Fruit fly (Drosophila melanogaster) whole organism, prepupa: ENCODE data around the gene Syn.

Experiments used
- Blimp-1 ChIP-seq: fragments of 200-800 bp; sonication (Bioruptor generic); optimal IDR thresholded peaks from 3 replicates; lab custom pipeline; 2017; ENCODE audit warnings: missing biosample characterization, missing genetic modification characterization, mild to moderate bottlenecking, moderate library complexity, missing genetic modification reagents
- CG10669 ChIP-seq: fragments of 200-800 bp; sonication (Bioruptor generic); optimal IDR thresholded peaks from 3 replicates; lab custom pipeline; 2018; ENCODE audit warnings: missing biosample characterization, mild to moderate bottlenecking, missing genetic modification characterization, moderate library complexity
- CG11294 ChIP-seq: fragments of 200-800 bp; sonication (Bioruptor generic); IDR thresholded peaks from 2 replicates; pipeline ENCODE4 v1.3.6; 2022; ENCODE audit warnings: missing biosample characterization, missing genetic modification characterization
- CG11762 ChIP-seq: fragments of 200-800 bp; sonication (Bioruptor generic); optimal IDR thresholded peaks from 3 replicates; lab custom pipeline; 2016; ENCODE audit warnings: missing biosample characterization, missing genetic modification characterization; ENCODE audit not compliant: insufficient read depth
- CG11902 ChIP-seq: fragments of 200-800 bp; sonication (Bioruptor generic); optimal IDR thresholded peaks from 3 replicates; lab custom pipeline; 2016; ENCODE audit warnings: missing biosample characterization, missing genetic modification characterization
- CG1621 ChIP-seq: fragments of 200-800 bp; sonication (Bioruptor generic); optimal IDR thresholded peaks from 3 replicates; lab custom pipeline; 2018; ENCODE audit warnings: missing biosample characterization, mild to moderate bottlenecking, missing genetic modification characterization
- CG16779 ChIP-seq: fragments of 200-800 bp; sonication (Bioruptor generic); optimal IDR thresholded peaks from 3 replicates; lab custom pipeline; 2017; ENCODE audit warnings: missing biosample characterization, mild to moderate bottlenecking, missing genetic modification characterization
- CG3032 ChIP-seq: fragments of 200-800 bp; optimal IDR thresholded peaks from 2 replicates; lab custom pipeline; 2019; ENCODE audit warnings: missing biosample characterization, mild to moderate bottlenecking, missing genetic modification characterization, moderate library complexity
- CG31627 ChIP-seq: fragments of 200-800 bp; sonication (Bioruptor generic); optimal IDR thresholded peaks from 3 replicates; lab custom pipeline; 2016; ENCODE audit warnings: missing biosample characterization, missing genetic modification characterization
- CG32006 ChIP-seq: fragments of 200-800 bp; sonication (Bioruptor generic); optimal IDR thresholded peaks from 3 replicates; lab custom pipeline; 2017; ENCODE audit warnings: missing biosample characterization, mild to moderate bottlenecking, missing genetic modification characterization
- CG34406 ChIP-seq: fragments of 200-800 bp; sonication (Bioruptor generic); optimal IDR thresholded peaks from 3 replicates; lab custom pipeline; 2016; ENCODE audit warnings: missing biosample characterization, missing genetic modification characterization
- CG3919 ChIP-seq: fragments of 200-800 bp; sonication (Bioruptor generic); optimal IDR thresholded peaks from 3 replicates; lab custom pipeline; 2016; ENCODE audit warnings: missing biosample characterization, missing genetic modification characterization
- CG4318 ChIP-seq: fragments of 200-800 bp; sonication (Bioruptor generic); optimal IDR thresholded peaks from 3 replicates; lab custom pipeline; 2017; ENCODE audit warnings: missing biosample characterization, mild to moderate bottlenecking, missing genetic modification characterization
- CG6163 ChIP-seq: fragments of 200-800 bp; sonication (Bioruptor generic); IDR thresholded peaks from 3 replicates; pipeline ENCODE4 v1.3.6; 2022; ENCODE audit warnings: missing biosample characterization, missing genetic modification characterization
- CG6808 ChIP-seq: fragments of 200-800 bp; sonication (Bioruptor generic); optimal IDR thresholded peaks from 3 replicates; lab custom pipeline; 2017; ENCODE audit warnings: missing biosample characterization, missing genetic modification characterization, mild to moderate bottlenecking, moderate library complexity, missing genetic modification reagents
- CG6854 ChIP-seq: fragments of 200-800 bp; sonication (Bioruptor generic); optimal IDR thresholded peaks from 2 replicates; lab custom pipeline; 2017; ENCODE audit warnings: missing biosample characterization, mild to moderate bottlenecking, missing genetic modification characterization
- CG8319 ChIP-seq: fragments of 200-800 bp; sonication (Bioruptor generic); optimal IDR thresholded peaks from 3 replicates; lab custom pipeline; 2016; ENCODE audit warnings: missing biosample characterization, missing genetic modification characterization
- CG8632 ChIP-seq: fragments of 200-800 bp; sonication (Bioruptor generic); optimal IDR thresholded peaks from 3 replicates; lab custom pipeline; 2016; ENCODE audit warnings: missing biosample characterization, missing genetic modification characterization
- CG9139 ChIP-seq: fragments of 200-800 bp; sonication (Bioruptor generic); optimal IDR thresholded peaks from 3 replicates; lab custom pipeline; 2017; ENCODE audit warnings: missing biosample characterization, mild to moderate bottlenecking, missing genetic modification characterization
- Eip75B ChIP-seq: fragments of 200-800 bp; sonication (Bioruptor generic); optimal IDR thresholded peaks from 3 replicates; lab custom pipeline; 2016; ENCODE audit warnings: missing biosample characterization, missing genetic modification characterization
- Eip78C ChIP-seq: fragments of 200-800 bp; sonication (Bioruptor generic); peaks from one replicate; lab custom pipeline; 2016; ENCODE audit warnings: missing biosample characterization, missing genetic modification characterization
- Eip93F ChIP-seq: fragments of 200-800 bp; sonication (Bioruptor generic); optimal IDR thresholded peaks from 2 replicates; lab custom pipeline; 2016; ENCODE audit warnings: missing biosample characterization, mild to moderate bottlenecking, missing genetic modification characterization
- Ets96B ChIP-seq: fragments of 200-800 bp; optimal IDR thresholded peaks from 2 replicates; lab custom pipeline; 2019; ENCODE audit warnings: missing biosample characterization, mild to moderate bottlenecking, missing genetic modification characterization, moderate library complexity
- Gug ChIP-seq: fragments of 200-800 bp; sonication (Bioruptor generic); IDR thresholded peaks from 2 replicates; pipeline ENCODE4 v1.3.6; 2022; ENCODE audit warnings: missing biosample characterization, missing genetic modification characterization
- Hr38 ChIP-seq: sonication (Bioruptor generic); optimal IDR thresholded peaks from 2 replicates; lab custom pipeline; 2016; ENCODE audit warnings: missing biosample characterization, missing genetic modification characterization
- Hr39 ChIP-seq: fragments of 200-800 bp; sonication (Bioruptor generic); optimal IDR thresholded peaks from 2 replicates; lab custom pipeline; 2016; ENCODE audit warnings: missing biosample characterization, missing genetic modification characterization
- Lpt ChIP-seq: fragments of 200-800 bp; sonication (Bioruptor generic); optimal IDR thresholded peaks from 3 replicates; lab custom pipeline; 2016; ENCODE audit warnings: missing biosample characterization, missing genetic modification characterization
- OdsH ChIP-seq: fragments of 200-800 bp; sonication (Bioruptor generic); optimal IDR thresholded peaks from 3 replicates; lab custom pipeline; 2016; ENCODE audit warnings: missing biosample characterization, missing genetic modification characterization
- Smox ChIP-seq: fragments of 200-800 bp; sonication (Bioruptor generic); optimal IDR thresholded peaks from 3 replicates; lab custom pipeline; 2016; ENCODE audit warnings: missing biosample characterization, missing genetic modification characterization
- Sox102F ChIP-seq: fragments of 200-800 bp; sonication (Bioruptor generic); optimal IDR thresholded peaks from 2 replicates; lab custom pipeline; 2016; ENCODE audit warnings: missing biosample characterization, mild to moderate bottlenecking, missing genetic modification characterization
- achi ChIP-seq: fragments of 200-800 bp; sonication (Bioruptor generic); optimal IDR thresholded peaks from 3 replicates; lab custom pipeline; 2016; ENCODE audit warnings: missing biosample characterization, missing genetic modification characterization
- acj6 ChIP-seq: fragments of 200-800 bp; sonication (Bioruptor generic); optimal IDR thresholded peaks from 3 replicates; lab custom pipeline; 2016; ENCODE audit warnings: missing biosample characterization, missing genetic modification characterization
- cyc ChIP-seq: fragments of 200-800 bp; sonication (Bioruptor generic); optimal IDR thresholded peaks from 3 replicates; lab custom pipeline; 2016; ENCODE audit warnings: missing biosample characterization, missing genetic modification characterization
- dac ChIP-seq: fragments of 200-800 bp; sonication (Bioruptor generic); optimal IDR thresholded peaks from 2 replicates; lab custom pipeline; 2017; ENCODE audit warnings: missing biosample characterization, mild to moderate bottlenecking, missing genetic modification characterization
- eg ChIP-seq: fragments of 200-800 bp; sonication (Bioruptor generic); IDR thresholded peaks from 3 replicates; pipeline ENCODE4 v1.3.6; 2022; ENCODE audit warnings: missing biosample characterization, missing genetic modification characterization
- esn ChIP-seq: fragments of 200-800 bp; sonication (Bioruptor generic); optimal IDR thresholded peaks from 2 replicates; lab custom pipeline; 2016; ENCODE audit warnings: missing biosample characterization, mild to moderate bottlenecking, missing genetic modification characterization, moderate library complexity
- fd85E ChIP-seq: fragments of 200-800 bp; sonication (Bioruptor generic); optimal IDR thresholded peaks from 3 replicates; lab custom pipeline; 2016; ENCODE audit warnings: missing biosample characterization, missing genetic modification characterization
- fkh ChIP-seq: fragments of 200-800 bp; sonication (Bioruptor generic); optimal IDR thresholded peaks from 3 replicates; lab custom pipeline; 2017; ENCODE audit warnings: missing biosample characterization, mild to moderate bottlenecking, missing genetic modification characterization, moderate library complexity
- lz ChIP-seq: fragments of 200-800 bp; sonication (Bioruptor generic); optimal IDR thresholded peaks from 3 replicates; lab custom pipeline; 2016; ENCODE audit warnings: missing biosample characterization, missing genetic modification characterization
- net ChIP-seq: fragments of 200-800 bp; sonication (Bioruptor generic); optimal IDR thresholded peaks from 3 replicates; lab custom pipeline; 2016; ENCODE audit warnings: missing biosample characterization, missing genetic modification characterization
- salr ChIP-seq, 2 experiments: fragments of 200-800 bp; sonication (Bioruptor generic); optimal IDR thresholded peaks; 3 replicates each; lab custom pipeline; 2016 to 2018; ENCODE audit warnings: missing biosample characterization in 2 of 2, missing genetic modification characterization in 2 of 2, mild to moderate bottlenecking in 1 of 2
- spab ChIP-seq: fragments of 200-800 bp; sonication (Bioruptor generic); optimal IDR thresholded peaks from 2 replicates; lab custom pipeline; 2017; ENCODE audit warnings: missing biosample characterization, mild to moderate bottlenecking, missing genetic modification characterization, missing genetic modification reagents
- svp ChIP-seq: fragments of 200-800 bp; sonication (Bioruptor generic); peaks from one replicate; lab custom pipeline; 2016; ENCODE audit warnings: missing biosample characterization, missing genetic modification characterization
- vri ChIP-seq: fragments of 200-800 bp; sonication (Bioruptor generic); optimal IDR thresholded peaks from 3 replicates; lab custom pipeline; 2016; ENCODE audit warnings: missing biosample characterization, mild to moderate bottlenecking, missing genetic modification characterization

Syn gene

DNA sequence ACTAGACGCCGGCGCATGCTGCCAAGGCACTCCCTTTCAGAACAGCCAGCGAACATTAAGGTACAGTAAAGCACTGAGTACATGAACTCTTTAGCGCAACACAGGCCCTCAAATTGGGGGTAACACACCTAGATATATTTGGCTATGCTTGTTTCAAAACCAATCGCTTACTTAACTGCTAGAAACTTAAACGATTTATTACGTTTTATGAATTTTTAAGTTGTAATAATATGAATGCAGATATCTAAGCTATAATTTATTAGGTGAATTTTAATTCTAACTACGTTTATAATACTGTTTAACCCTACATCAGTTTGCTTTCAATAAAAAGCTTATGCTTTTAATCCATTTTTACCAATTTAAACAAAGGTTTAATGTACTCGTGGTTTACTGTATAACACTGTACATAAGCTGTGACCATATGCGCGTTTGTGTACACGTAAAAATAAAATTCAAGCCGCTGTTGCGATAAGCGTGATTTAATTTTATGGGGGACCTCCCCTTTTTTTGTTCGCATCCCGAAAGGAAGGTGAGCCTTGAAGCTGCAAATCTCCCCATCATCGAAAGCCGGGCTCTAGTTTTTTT is 13.5 kb upstream of the Syn start (continued):
- TF ChIP-seq Eip93F (GFP tag; lab: Kevin White, UChicago), result no peak
- TF ChIP-seq CG11762 (GFP tag; lab: Kevin White, UChicago), result peak; percentile 22
- no peak for TF ChIP-seq Smox (GFP tag; lab: Kevin White, UChicago)
- peak; percentile 31 for TF ChIP-seq Eip75B (GFP tag; lab: Kevin White, UChicago)
- no peak for TF ChIP-seq CG11902 (GFP tag; lab: Kevin White, UChicago)
- peak; percentile 3 for TF ChIP-seq esn (GFP tag; lab: Kevin White, UChicago)
- peak; percentile 38 for TF ChIP-seq net (GFP tag; lab: Kevin White, UChicago)
- no peak for TF ChIP-seq CG4318 (GFP tag; lab: Kevin White, UChicago)
- peak; percentile 36 for TF ChIP-seq CG9139 (GFP tag; lab: Kevin White, UChicago)
- TF ChIP-seq lz (GFP tag; lab: Kevin White, UChicago), result no peak
- no peak for TF ChIP-seq CG31627 (GFP tag; lab: Kevin White, UChicago)
- TF ChIP-seq dac (GFP tag; lab: Kevin White, UChicago), result no peak
- peak; percentile 45 for TF ChIP-seq acj6 (GFP tag; lab: Kevin White, UChicago)
- TF ChIP-seq CG11294 (GFP tag; lab: Robert Waterston, UW), result no peak
- no peak for TF ChIP-seq CG10669 (GFP tag; lab: Kevin White, UChicago)
- TF ChIP-seq eg, result no peak
- no peak for TF ChIP-seq Gug (GFP tag; lab: Robert Waterston, UW)
- TF ChIP-seq CG8319 (GFP tag; lab: Kevin White, UChicago), result no peak
- peak; percentile 16 for TF ChIP-seq Hr39 (GFP tag; lab: Kevin White, UChicago)
- peak; percentile 62 for TF ChIP-seq Ets96B (tag; lab: Kevin White, UChicago)
- TF ChIP-seq CG3919 (GFP tag; lab: Kevin White, UChicago), result peak; percentile 55

dm6 chr3R:10185986-10186385 is 4.5 kb upstream of the Syn start:
- TF ChIP-seq CG34406, result no peak
- TF ChIP-seq Hr38 (GFP tag; lab: Kevin White, UChicago), result no peak
- no peak for TF ChIP-seq CG6854
- TF ChIP-seq fkh (GFP tag; lab: Kevin White, UChicago), result peak; percentile 78
- TF ChIP-seq CG32006 (GFP tag; lab: Kevin White, UChicago), result no peak
- no peak for TF ChIP-seq CG4318 (GFP tag; lab: Kevin White, UChicago)
- TF ChIP-seq Blimp-1 (GFP tag; lab: Kevin White, UChicago), result peak; percentile 21
- TF ChIP-seq eg, result no peak
- no peak for TF ChIP-seq Lpt (GFP tag; lab: Kevin White, UChicago)
- TF ChIP-seq CG6808 (GFP tag; lab: Kevin White, UChicago), result no peak

DNA sequence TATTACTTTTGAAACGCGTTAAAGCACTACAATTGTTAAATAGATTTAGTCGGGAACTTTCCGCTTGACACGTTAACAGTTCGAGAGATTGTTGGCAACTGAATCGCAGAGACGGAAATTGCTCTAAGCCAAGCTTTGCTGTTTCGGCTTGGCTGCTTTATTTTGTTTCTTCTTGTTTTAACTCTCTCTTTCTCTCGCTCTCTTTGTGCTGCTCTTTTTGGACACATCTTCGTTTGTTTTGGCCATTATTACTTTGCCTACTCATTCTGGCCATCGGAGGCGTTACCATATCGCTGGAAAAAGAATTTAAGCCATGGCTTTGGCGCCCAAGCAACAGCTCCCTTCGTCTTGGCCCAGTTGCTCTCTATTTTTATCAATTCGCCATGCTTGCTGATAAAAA is 969 bp upstream of the Syn start, which contains the start of gene CG12814:
CG12814 (minus strand) TSS at position 84 of the 400 bp plus-strand sequence.
- TF ChIP-seq CG1621 (peak; percentile 55), CG34406 (peak; percentile 12), eg (peak; percentile 76; the same call in 2 of the 3 replicates), fd85E (GFP tag; lab: Kevin White, UChicago) (no peak), salr (GFP tag; optimal IDR thresholded peaks at IDR 0.05; lab: Kevin White, UChicago) (no peak), CG32006 (GFP tag; lab: Kevin White, UChicago) (no peak), cyc (no peak), svp (GFP tag; lab: Kevin White, UChicago) (no peak), Eip78C (GFP tag; lab: Kevin White, UChicago) (peak; percentile 66), achi (no peak), Ets96B (tag; lab: Kevin White, UChicago) (peak; percentile 46), CG8319 (GFP tag; lab: Kevin White, UChicago) (no peak), lz (GFP tag; lab: Kevin White, UChicago) (no peak), CG16779 (tag; lab: Kevin White, UChicago) (peak; percentile 69), Eip93F (GFP tag; lab: Kevin White, UChicago) (no peak), Gug (GFP tag; lab: Robert Waterston, UW) (no peak), CG11762 (GFP tag; lab: Kevin White, UChicago) (peak; percentile 17), Lpt (GFP tag; lab: Kevin White, UChicago) (no peak), CG11294 (GFP tag; lab: Robert Waterston, UW) (no peak), CG10669 (GFP tag; lab: Kevin White, UChicago) (peak; percentile 45), CG6163 (GFP tag; lab: Robert Waterston, UW) (peak; percentile 93), CG4318 (GFP tag; lab: Kevin White, UChicago) (no peak), Sox102F (peak; percentile 50), OdsH (GFP tag; lab: Kevin White, UChicago) (no peak), fkh (GFP tag; lab: Kevin White, UChicago) (peak; percentile 47), Hr38 (GFP tag; lab: Kevin White, UChicago) (no peak), CG3032 (peak; percentile 23), CG11902 (GFP tag; lab: Kevin White, UChicago) (no peak), vri (peak; percentile 30), CG6808 (GFP tag; lab: Kevin White, UChicago) (peak; percentile 74), Hr39 (GFP tag; lab: Kevin White, UChicago) (no peak), spab (peak; percentile 15), CG8632 (peak; percentile 25)
